Fruit fly (Drosophila melanogaster): ENCODE results near the gene CG2006.

- TF ChIP-seq Pif1A (GFP tag; optimal IDR thresholded peaks at IDR 0.05) (no peak), CG4496 (GFP tag; IDR thresholded peaks at IDR 0.05) (peak; percentile 64; the same call in 1 of the 3 replicates), CG14655 (GFP tag; optimal IDR thresholded peaks at IDR 0.05) (no peak), CG15710 (tag; optimal IDR thresholded peaks at IDR 0.05) (no peak)
Measured at dm6 chr3R:29457215-29457614, 32.1 kb upstream of the CG2006 start.
